Fruit fly (Drosophila melanogaster): Measurements from ENCODE around the gene CG4161.

The CG4161 gene

dm6 chr2L:15465932-15466331 is 32.8 kb downstream of the CG4161 start (continued):
- TF ChIP-seq CG10565 (GFP tag; optimal IDR thresholded peaks at IDR 0.05) (no peak), CG10462 (GFP tag; optimal IDR thresholded peaks at IDR 0.05) (no peak), CG1792 (GFP tag; optimal IDR thresholded peaks at IDR 0.05) (no peak), CG15269 (tag; optimal IDR thresholded peaks at IDR 0.05) (no peak), CoRest (tag; optimal IDR thresholded peaks at IDR 0.05) (no peak), Hr3 (GFP tag; optimal IDR thresholded peaks at IDR 0.05) (no peak), Lhr (GFP tag; optimal IDR thresholded peaks at IDR 0.05) (no peak), Hr78 (GFP tag; optimal IDR thresholded peaks at IDR 0.05) (no peak), ci (GFP tag; IDR thresholded peaks at IDR 0.05) (no peak), sqz (GFP tag; optimal IDR thresholded peaks at IDR 0.05) (no peak), CG2712 (tag; optimal IDR thresholded peaks at IDR 0.05) (peak; percentile 18), tin (GFP tag; optimal IDR thresholded peaks at IDR 0.05) (no peak), zen2 (GFP tag; IDR thresholded peaks at IDR 0.05; ENCODE audit: partially characterized antibody) (no peak), Blimp-1 (GFP tag; optimal IDR thresholded peaks at IDR 0.05) (no peak), CG6765 (GFP tag; optimal IDR thresholded peaks at IDR 0.05) (no peak), lola (GFP tag; optimal IDR thresholded peaks at IDR 0.05) (peak in 1 of 3 experiments; percentile 41), lbe (GFP tag; optimal IDR thresholded peaks at IDR 0.05) (no peak), CG12942 (GFP tag; optimal IDR thresholded peaks at IDR 0.05) (no peak), YL-1 (GFP tag; optimal IDR thresholded peaks at IDR 0.05) (no peak), croc (GFP tag; conservative IDR thresholded peaks at IDR 0.05) (no peak), CG10979 (tag; optimal IDR thresholded peaks at IDR 0.05) (peak; percentile 34), CG6813 (GFP tag; optimal IDR thresholded peaks at IDR 0.05) (no peak), CG3065 (GFP tag; optimal IDR thresholded peaks at IDR 0.05) (no peak), Opbp (GFP tag; IDR thresholded peaks at IDR 0.05; ENCODE audit: partially characterized antibody) (no peak), CG30403 (GFP tag; optimal IDR thresholded peaks at IDR 0.05) (no peak), trh (GFP tag; optimal IDR thresholded peaks at IDR 0.05) (no peak), CG1233 (GFP tag; optimal IDR thresholded peaks at IDR 0.05) (no peak), Spps (tag; optimal IDR thresholded peaks at IDR 0.05) (no peak), gsb-n (tag; optimal IDR thresholded peaks at IDR 0.05) (peak; percentile 3), dmrt99B (tag; optimal IDR thresholded peaks at IDR 0.05) (no peak), CG7928 (GFP tag; optimal IDR thresholded peaks at IDR 0.05) (no peak), zf30C (GFP tag; optimal IDR thresholded peaks at IDR 0.05) (no peak), unpg (GFP tag; optimal IDR thresholded peaks at IDR 0.05) (peak; percentile 18), row (GFP tag; IDR thresholded peaks at IDR 0.05) (0 out of 3 replicates have a peak, but pooled peaks have one; percentile 8), CG3838 (GFP tag; optimal IDR thresholded peaks at IDR 0.05) (no peak), CG18764 (GFP tag; optimal IDR thresholded peaks at IDR 0.05) (no peak), Rx (GFP tag; IDR thresholded peaks at IDR 0.05) (no peak), psq (GFP tag; optimal IDR thresholded peaks at IDR 0.05) (no peak), Sox100B (GFP tag; optimal IDR thresholded peaks at IDR 0.05) (no peak), pan (optimal IDR thresholded peaks at IDR 0.05) (no peak), pan (GFP tag; optimal IDR thresholded peaks at IDR 0.05 in 1 of 2, IDR thresholded peaks at IDR 0.05 in 1 of 2) (no peak), CG32767 (GFP tag; IDR thresholded peaks at IDR 0.05) (no peak), org-1 (GFP tag; optimal IDR thresholded peaks at IDR 0.05) (no peak), CG9727 (GFP tag; optimal IDR thresholded peaks at IDR 0.05) (no peak), slbo (GFP tag; IDR thresholded peaks at IDR 0.05) (no peak), tgo (GFP tag; IDR thresholded peaks at IDR 0.05) (no peak), CG10543 (GFP tag; optimal IDR thresholded peaks at IDR 0.05) (no peak), gem (tag; optimal IDR thresholded peaks at IDR 0.05) (peak; percentile 37), sima (GFP tag; optimal IDR thresholded peaks at IDR 0.05) (no peak), CG8359 (GFP tag; optimal IDR thresholded peaks at IDR 0.05; ENCODE audit: borderline replicate concordance) (no peak), bsh (GFP tag; optimal IDR thresholded peaks at IDR 0.05) (peak; percentile 9 to 23)
